Worm (Caenorhabditis elegans) whole organism, L3 larva: ENCODE results near the gene str-196.

Experiments
- aly-2 ChIP-seq: fragments of 150-350 bp; optimal IDR thresholded peaks from 2 replicates; lab custom pipeline; 2014; ENCODE audit warnings: missing biosample characterization, missing genetic modification characterization
- ama-1 ChIP-seq: fragments of 150-350 bp; optimal IDR thresholded peaks from 2 replicates; lab custom pipeline; 2018
- daf-12 ChIP-seq: fragments of 150-350 bp; optimal IDR thresholded peaks from 2 replicates; lab custom pipeline; 2014; ENCODE audit warnings: missing biosample characterization, missing genetic modification reagents, missing genetic modification characterization
- egl-27 ChIP-seq: sonication (generic microtip); optimal IDR thresholded peaks from 4 replicates; lab custom pipeline; 2017; ENCODE audit warnings: missing biosample characterization, missing genetic modification reagents, missing genetic modification characterization
- elt-3 ChIP-seq, 3 experiments: fragments of 150-350 bp in 1 of 3; sonication (generic microtip) in 2 of 3; optimal IDR thresholded peaks; 2 replicates in 2 of 3; 4 replicates in 1 of 3; lab custom pipeline; 2014 to 2017; ENCODE audit warnings: missing biosample characterization in 3 of 3, missing genetic modification characterization in 3 of 3
- jun-1 ChIP-seq: fragments of 150-350 bp; optimal IDR thresholded peaks from 2 replicates; lab custom pipeline; 2014; ENCODE audit warnings: missing biosample characterization, missing genetic modification reagents, missing genetic modification characterization
- lin-15B ChIP-seq: fragments of 150-350 bp; optimal IDR thresholded peaks from 2 replicates; lab custom pipeline; 2014; ENCODE audit warnings: missing biosample characterization, missing genetic modification characterization
- nhr-76 ChIP-seq: fragments of 150-350 bp; sonication (generic microtip); optimal IDR thresholded peaks from 5 replicates; lab custom pipeline; 2014; ENCODE audit warnings: missing biosample characterization, missing genetic modification characterization
- pha-4 ChIP-seq: fragments of 150-350 bp; optimal IDR thresholded peaks from 2 replicates; lab custom pipeline; 2014; ENCODE audit warnings: missing biosample characterization, missing genetic modification reagents, missing genetic modification characterization
- ztf-11 ChIP-seq: fragments of 150-350 bp; optimal IDR thresholded peaks from 2 replicates; lab custom pipeline; 2014; ENCODE audit warnings: missing biosample characterization, missing genetic modification characterization

DNA sequence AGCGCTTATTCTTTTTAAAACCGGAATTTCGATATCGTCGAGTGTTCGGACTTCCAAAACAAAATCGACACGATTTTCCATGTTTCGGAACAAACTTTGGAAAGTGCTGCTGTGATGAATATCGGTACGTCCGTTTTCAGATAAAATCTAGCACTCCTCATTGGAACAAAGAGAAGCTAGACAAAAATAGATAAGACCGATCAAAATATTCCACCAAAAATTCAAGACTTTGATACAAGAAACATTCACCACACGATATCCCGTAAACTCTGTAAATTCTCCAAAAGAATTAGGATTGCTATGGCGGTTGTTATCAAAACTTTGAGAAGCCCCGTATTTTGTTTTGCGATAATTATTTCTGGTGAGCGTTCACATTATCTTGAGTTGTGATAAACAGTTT lies 51.6 kb downstream of the str-196 start, which contains the start of gene C14C6.3:
- TF ChIP-seq aly-2 (tag; lab: Kevin White, UChicago): no peak
- no peak for TF ChIP-seq ama-1 (lab: Kevin White, UChicago)
- TF ChIP-seq ztf-11 (tag; lab: Kevin White, UChicago): no peak
- no peak for TF ChIP-seq elt-3 (tag; optimal IDR thresholded peaks at IDR 0.05; lab: Kevin White, UChicago)
- TF ChIP-seq jun-1: no peak
- TF ChIP-seq egl-27 (tag; lab: Kevin White, UChicago): no peak
- TF ChIP-seq pha-4 (tag; lab: Kevin White, UChicago): no peak
- TF ChIP-seq daf-12 (tag; lab: Kevin White, UChicago): no peak
- no peak for TF ChIP-seq nhr-76 (tag; lab: Kevin White, UChicago)
- TF ChIP-seq lin-15B (tag; lab: Kevin White, UChicago): no peak
